Fruit fly (Drosophila melanogaster) whole organism, pupa: ENCODE data around the gene Gr36a.

Experiments used
- CG10348 ChIP-seq: fragments of 200-800 bp; sonication (Bioruptor generic); IDR thresholded peaks from 2 replicates; pipeline ENCODE4 v1.3.6; 2022; ENCODE audit warnings: missing biosample characterization, missing genetic modification characterization
- CG13204 ChIP-seq: fragments of 200-800 bp; sonication (Bioruptor generic); optimal IDR thresholded peaks from 2 replicates; lab custom pipeline; 2018; ENCODE audit warnings: missing biosample characterization, mild to moderate bottlenecking, missing genetic modification characterization, moderate library complexity
- CG14655 ChIP-seq: fragments of 200-800 bp; sonication (Bioruptor generic); optimal IDR thresholded peaks from 3 replicates; lab custom pipeline; 2017; ENCODE audit warnings: mild to moderate bottlenecking, missing biosample characterization, missing genetic modification reagents, missing genetic modification characterization
- CG15710 ChIP-seq: fragments of 200-800 bp; sonication (Bioruptor generic); optimal IDR thresholded peaks from 2 replicates; lab custom pipeline; 2018; ENCODE audit warnings: missing biosample characterization, mild to moderate bottlenecking, missing genetic modification characterization, moderate library complexity
- CG8159 ChIP-seq: fragments of 200-800 bp; sonication (Bioruptor generic); optimal IDR thresholded peaks from 3 replicates; lab custom pipeline; 2018; ENCODE audit warnings: missing biosample characterization, mild to moderate bottlenecking, missing genetic modification characterization, moderate library complexity
- Ets98B ChIP-seq: fragments of 200-800 bp; sonication (Bioruptor generic); IDR thresholded peaks from 2 replicates; pipeline ENCODE4 v1.3.6; 2022; ENCODE audit warnings: missing biosample characterization, missing genetic modification characterization
- Snoo ChIP-seq: fragments of 200-800 bp; sonication (Bioruptor generic); optimal IDR thresholded peaks from 3 replicates; lab custom pipeline; 2017; ENCODE audit warnings: missing biosample characterization, mild to moderate bottlenecking, missing genetic modification characterization, inconsistent platforms
- rn ChIP-seq: fragments of 200-800 bp; sonication (Bioruptor generic); IDR thresholded peaks from 2 replicates; pipeline ENCODE4 v1.3.6; 2022; ENCODE audit warnings: missing biosample characterization, missing genetic modification characterization

- TF ChIP-seq CG10348 (GFP tag; lab: Robert Waterston, UW) (no peak), rn (GFP tag; lab: Robert Waterston, UW) (no peak), CG13204 (GFP tag; lab: Kevin White, UChicago) (no peak), Snoo (tag; lab: Kevin White, UChicago) (no peak), Ets98B (GFP tag; lab: Robert Waterston, UW) (no peak), CG14655 (GFP tag; lab: Kevin White, UChicago) (peak; percentile 37), CG8159 (tag; lab: Kevin White, UChicago) (peak; percentile 52), CG15710 (tag; lab: Kevin White, UChicago) (peak; percentile 29)
These were observed 40.4 kb downstream of the Gr36a start for dm6 chr2L:17216847-17217246.
